Fruit fly (Drosophila melanogaster) whole organism, embryonic: Measurements from ENCODE around the gene Rpt6.

Experiments used
- Abd-B ChIP-seq: fragments of 200-800 bp; sonication (Bioruptor generic); optimal IDR thresholded peaks from 2 replicates; lab custom pipeline; 2018; ENCODE audit warnings: missing biosample characterization, mild to moderate bottlenecking, missing genetic modification characterization, moderate library complexity
- Antp ChIP-seq: fragments of 200-800 bp; sonication (Bioruptor generic); optimal IDR thresholded peaks from 3 replicates; lab custom pipeline; 2016; ENCODE audit warnings: missing biosample characterization, missing genetic modification characterization
- Bdp1 ChIP-seq: fragments of 200-800 bp; sonication (Bioruptor generic); optimal IDR thresholded peaks from 3 replicates; lab custom pipeline; 2016; ENCODE audit warnings: missing biosample characterization, missing genetic modification characterization
- Bgb ChIP-seq: fragments of 200-800 bp; sonication (Bioruptor generic); IDR thresholded peaks from 2 replicates; pipeline ENCODE4 v1.3.6; 2022; ENCODE audit warnings: missing biosample characterization, missing genetic modification characterization; ENCODE audit not compliant: partially characterized antibody
- CG10209 ChIP-seq: fragments of 200-800 bp; sonication (Bioruptor generic); optimal IDR thresholded peaks from 3 replicates; lab custom pipeline; 2017; ENCODE audit warnings: missing biosample characterization, mild to moderate bottlenecking, missing genetic modification characterization, missing genetic modification reagents
- CG10321 ChIP-seq: fragments of 200-800 bp; sonication (Bioruptor generic); IDR thresholded peaks from 2 replicates; pipeline ENCODE4 v1.3.6; 2022; ENCODE audit warnings: missing biosample characterization, missing genetic modification characterization
- CG10543 ChIP-seq: fragments of 200-800 bp; sonication (Bioruptor generic); optimal IDR thresholded peaks from 3 replicates; lab custom pipeline; 2017; ENCODE audit warnings: missing biosample characterization, mild to moderate bottlenecking, missing genetic modification characterization, moderate library complexity
- CG10565 ChIP-seq: fragments of 200-800 bp; sonication (Bioruptor generic); optimal IDR thresholded peaks from 3 replicates; lab custom pipeline; 2016; ENCODE audit warnings: missing biosample characterization, mild to moderate bottlenecking, missing genetic modification characterization
- CG12104 ChIP-seq: fragments of 200-800 bp; sonication (Bioruptor generic); optimal IDR thresholded peaks from 3 replicates; lab custom pipeline; 2016; ENCODE audit warnings: missing biosample characterization, missing genetic modification characterization
- CG13424 ChIP-seq: fragments of 200-800 bp; sonication (Bioruptor generic); optimal IDR thresholded peaks from 2 replicates; lab custom pipeline; 2019; ENCODE audit warnings: missing biosample characterization, mild to moderate bottlenecking, missing genetic modification characterization, moderate library complexity
- CG14441 ChIP-seq: fragments of 200-800 bp; sonication (Bioruptor generic); IDR thresholded peaks from 2 replicates; pipeline ENCODE4 v1.3.6; 2022; ENCODE audit warnings: missing biosample characterization, missing genetic modification characterization
- CG16779 ChIP-seq: fragments of 200-800 bp; sonication (Bioruptor generic); IDR thresholded peaks from 2 replicates; pipeline ENCODE4 v1.3.6; 2022; ENCODE audit warnings: missing biosample characterization, missing genetic modification characterization
- CG17359 ChIP-seq: fragments of 200-800 bp; sonication (Bioruptor generic); optimal IDR thresholded peaks from 3 replicates; lab custom pipeline; 2018; ENCODE audit warnings: missing biosample characterization, mild to moderate bottlenecking, missing genetic modification characterization, moderate library complexity
- CG17361 ChIP-seq: fragments of 200-800 bp; sonication (Bioruptor generic); IDR thresholded peaks from 3 replicates; pipeline ENCODE4 v1.3.6; 2022; ENCODE audit warnings: missing biosample characterization, missing genetic modification characterization
- CG18599 ChIP-seq: fragments of 200-800 bp; sonication (Bioruptor generic); optimal IDR thresholded peaks from 3 replicates; lab custom pipeline; 2017; ENCODE audit warnings: missing biosample characterization, missing genetic modification characterization, mild to moderate bottlenecking, moderate library complexity, missing genetic modification reagents
- CG2129 ChIP-seq: fragments of 200-800 bp; sonication (Bioruptor generic); IDR thresholded peaks from 2 replicates; pipeline ENCODE4 v1.3.6; 2022; ENCODE audit warnings: missing biosample characterization, missing genetic modification characterization; ENCODE audit not compliant: partially characterized antibody
- CG2199 ChIP-seq: fragments of 200-800 bp; sonication (Bioruptor generic); IDR thresholded peaks from 3 replicates; pipeline ENCODE4 v1.3.6; 2022; ENCODE audit warnings: missing biosample characterization, missing genetic modification characterization
- CG2889 ChIP-seq: fragments of 200-800 bp; sonication (Bioruptor generic); IDR thresholded peaks from 3 replicates; pipeline ENCODE4 v1.3.6; 2022; ENCODE audit warnings: missing biosample characterization, missing genetic modification characterization
- CG33213 ChIP-seq: fragments of 200-800 bp; sonication (Bioruptor generic); optimal IDR thresholded peaks from 3 replicates; lab custom pipeline; 2016; ENCODE audit warnings: missing biosample characterization, missing genetic modification characterization
- CG34422 ChIP-seq: fragments of 200-800 bp; sonication (Bioruptor generic); IDR thresholded peaks from 3 replicates; pipeline ENCODE4 v1.3.6; 2022; ENCODE audit warnings: missing biosample characterization, missing genetic modification characterization
- CG3726 ChIP-seq: fragments of 200-800 bp; sonication (Bioruptor generic); IDR thresholded peaks from 3 replicates; pipeline ENCODE4, ENCODE4 v1.3.6; 2022; ENCODE audit warnings: missing biosample characterization, missing genetic modification characterization
- CG4820 ChIP-seq: fragments of 200-800 bp; sonication (Bioruptor generic); optimal IDR thresholded peaks from 3 replicates; lab custom pipeline; 2016; ENCODE audit warnings: missing biosample characterization, missing genetic modification characterization
- CG6654 ChIP-seq: fragments of 200-800 bp; sonication (Bioruptor generic); optimal IDR thresholded peaks from 2 replicates; lab custom pipeline; 2017; ENCODE audit warnings: missing biosample characterization, mild to moderate bottlenecking, missing genetic modification characterization
- CG7372 ChIP-seq: fragments of 200-800 bp; sonication (Bioruptor generic); IDR thresholded peaks from 2 replicates; pipeline ENCODE4 v1.3.6; 2022; ENCODE audit warnings: missing biosample characterization, missing genetic modification characterization
- CG7786 ChIP-seq: fragments of 200-800 bp; sonication (Bioruptor generic); optimal IDR thresholded peaks from 2 replicates; lab custom pipeline; 2016; ENCODE audit warnings: missing biosample characterization, missing genetic modification characterization
- CG7839 ChIP-seq: fragments of 200-800 bp; sonication (Bioruptor generic); optimal IDR thresholded peaks from 3 replicates; lab custom pipeline; 2018; ENCODE audit warnings: missing biosample characterization, mild to moderate bottlenecking, missing genetic modification characterization, moderate library complexity
- CG9609 ChIP-seq: fragments of 200-800 bp; sonication (Bioruptor generic); optimal IDR thresholded peaks from 3 replicates; lab custom pipeline; 2016; ENCODE audit warnings: missing biosample characterization, missing genetic modification characterization
- CG9797 ChIP-seq: fragments of 200-800 bp; sonication (Bioruptor generic); optimal IDR thresholded peaks from 3 replicates; lab custom pipeline; 2018; ENCODE audit warnings: missing biosample characterization, mild to moderate bottlenecking, missing genetic modification characterization
- CHES-1-like ChIP-seq: fragments of 200-800 bp; sonication (Bioruptor generic); optimal IDR thresholded peaks from 2 replicates; lab custom pipeline; 2016; ENCODE audit warnings: missing biosample characterization, missing genetic modification characterization
- Dip3 ChIP-seq: fragments of 200-800 bp; sonication (Bioruptor generic); optimal IDR thresholded peaks from 3 replicates; lab custom pipeline; 2016; ENCODE audit warnings: missing biosample characterization, missing genetic modification characterization
- ERR ChIP-seq: fragments of 200-800 bp; sonication (Bioruptor generic); optimal IDR thresholded peaks from 2 replicates; lab custom pipeline; 2016; ENCODE audit warnings: missing biosample characterization, missing genetic modification characterization
- Ets65A ChIP-seq: fragments of 200-800 bp; sonication (Bioruptor generic); peaks from one replicate; lab custom pipeline; 2016; ENCODE audit warnings: missing biosample characterization, missing genetic modification characterization
- Jarid2 ChIP-seq: fragments of 200-800 bp; sonication (Bioruptor generic); optimal IDR thresholded peaks from 3 replicates; lab custom pipeline; 2017; ENCODE audit warnings: mild to moderate bottlenecking, missing biosample characterization, missing genetic modification reagents, missing genetic modification characterization
- Lpt ChIP-seq: fragments of >200 bp; optimal IDR thresholded peaks from 2 replicates; lab custom pipeline; 2018; ENCODE audit warnings: missing biosample characterization, missing genetic modification characterization
- Med ChIP-seq: fragments of 200-800 bp; sonication (Bioruptor generic); peaks from one replicate; lab custom pipeline; 2016; ENCODE audit warnings: missing biosample characterization, missing genetic modification characterization, mild to moderate bottlenecking, inconsistent platforms, moderate library complexity
- Nf-YB ChIP-seq: fragments of 200-800 bp; sonication (Bioruptor generic); optimal IDR thresholded peaks from 3 replicates; lab custom pipeline; 2019; ENCODE audit warnings: missing biosample characterization, mild to moderate bottlenecking, missing genetic modification characterization, moderate library complexity
- Poxn ChIP-seq: fragments of 200-800 bp; sonication (Bioruptor generic); IDR thresholded peaks from 2 replicates; pipeline ENCODE4 v1.3.6; 2022; ENCODE audit warnings: missing biosample characterization, missing genetic modification characterization
- Rx ChIP-seq: fragments of 200-800 bp; sonication (Bioruptor generic); IDR thresholded peaks from 2 replicates; pipeline ENCODE4 v1.3.6; 2022; ENCODE audit warnings: missing biosample characterization, missing genetic modification characterization
- Stat92E ChIP-seq, 3 experiments: fragments of >200 bp in 2 of 3; fragments of 200-800 bp in 1 of 3; sonication (Bioruptor generic) in 1 of 3; optimal IDR thresholded peaks; 2 replicates each; lab custom pipeline; 2017 to 2019; ENCODE audit warnings: missing biosample characterization in 3 of 3, missing genetic modification characterization in 3 of 3, mild to moderate bottlenecking in 1 of 3, moderate library complexity in 1 of 3
- ac ChIP-seq: fragments of 200-800 bp; sonication (Bioruptor generic); optimal IDR thresholded peaks from 3 replicates; lab custom pipeline; 2017; ENCODE audit warnings: missing biosample characterization, mild to moderate bottlenecking, missing genetic modification characterization
- aop ChIP-seq: fragments of 200-800 bp; sonication (Bioruptor generic); IDR thresholded peaks from 2 replicates; pipeline ENCODE4 v1.3.6; 2022; ENCODE audit warnings: missing biosample characterization, missing genetic modification characterization
- crp ChIP-seq, 2 experiments: fragments of 200-800 bp; sonication (Bioruptor generic); optimal IDR thresholded peaks; 2 replicates in 1 of 2; 3 replicates in 1 of 2; lab custom pipeline; 2017; ENCODE audit warnings: missing biosample characterization in 2 of 2, missing genetic modification characterization in 2 of 2, mild to moderate bottlenecking in 1 of 2, moderate library complexity in 1 of 2
- dimm ChIP-seq: fragments of 200-800 bp; sonication (Bioruptor generic); IDR thresholded peaks from 2 replicates; pipeline ENCODE4 v1.3.6; 2022; ENCODE audit warnings: missing biosample characterization, missing genetic modification characterization
- dm ChIP-seq: fragments of 200-800 bp; sonication (Bioruptor generic); optimal IDR thresholded peaks from 3 replicates; lab custom pipeline; 2016; ENCODE audit warnings: missing biosample characterization, missing genetic modification characterization
- dmrt99B ChIP-seq: fragments of 200-800 bp; sonication (Bioruptor generic); optimal IDR thresholded peaks from 2 replicates; lab custom pipeline; 2018; ENCODE audit warnings: missing biosample characterization, mild to moderate bottlenecking, missing genetic modification characterization, moderate library complexity
- gce ChIP-seq: fragments of 200-800 bp; sonication (Bioruptor generic); IDR thresholded peaks from 3 replicates; pipeline ENCODE4 v1.3.6; 2022; ENCODE audit warnings: missing biosample characterization, missing genetic modification characterization
- her ChIP-seq: fragments of 200-800 bp; sonication (Bioruptor generic); optimal IDR thresholded peaks from 2 replicates; lab custom pipeline; 2016; ENCODE audit warnings: missing biosample characterization, missing genetic modification characterization
- rib ChIP-seq: fragments of 200-800 bp; sonication (Bioruptor generic); IDR thresholded peaks from 2 replicates; pipeline ENCODE4 v1.3.6; 2022; ENCODE audit warnings: missing biosample characterization, missing genetic modification characterization
- sqz ChIP-seq: fragments of 200-800 bp; sonication (Bioruptor generic); optimal IDR thresholded peaks from 3 replicates; lab custom pipeline; 2018; ENCODE audit warnings: missing biosample characterization, mild to moderate bottlenecking, missing genetic modification characterization
- z ChIP-seq: fragments of 200-800 bp; sonication (Bioruptor generic); IDR thresholded peaks from 3 replicates; pipeline ENCODE4 v1.3.6; 2022; ENCODE audit warnings: missing biosample characterization, missing genetic modification characterization

The Rpt6 gene

dm6 chrX:21345036-21345500 lies 29.2 kb downstream of the Rpt6 start, which contains the start of gene dod (continued):
- TF ChIP-seq rib (GFP tag; lab: Robert Waterston, UW) (peak; percentile 59; the same call in 1 of the 2 replicates), CG18599 (GFP tag; lab: Kevin White, UChicago) (peak; percentile 55), CG33213 (peak; percentile 73), Bgb (GFP tag; lab: Robert Waterston, UW) (peak; percentile 91), CG7372 (no peak), ERR (GFP tag; lab: Kevin White, UChicago) (peak; percentile 5), Antp (GFP tag; lab: Kevin White, UChicago) (peak; percentile 54), Abd-B (GFP tag; lab: Kevin White, UChicago) (no peak), dimm (GFP tag; lab: Robert Waterston, UW) (no peak), crp (GFP tag; optimal IDR thresholded peaks at IDR 0.05; lab: Kevin White, UChicago) (peak in 1 of 2 experiments; percentile 26), CG10321 (GFP tag; lab: Robert Waterston, UW) (peak; percentile 30; the same call in 1 of the 2 replicates), z (no peak), CG7839 (tag; lab: Kevin White, UChicago) (no peak), CG10565 (GFP tag; lab: Kevin White, UChicago) (no peak), CG14441 (GFP tag; lab: Robert Waterston, UW) (peak; percentile 37; the same call in 1 of the 2 replicates), gce (peak; percentile 26; the same call in 1 of the 3 replicates), CG34422 (GFP tag; lab: Robert Waterston, UW) (peak; percentile 70), CG10543 (no peak), Med (peak; percentile 88), dmrt99B (no peak), sqz (GFP tag; lab: Kevin White, UChicago) (no peak), CG10209 (GFP tag; lab: Kevin White, UChicago) (peak; percentile 21), Nf-YB (GFP tag; lab: Kevin White, UChicago) (peak; percentile 37), CG2129 (GFP tag; lab: Robert Waterston, UW) (peak; percentile 53; the same call in 1 of the 2 replicates), Stat92E (GFP tag; optimal IDR thresholded peaks at IDR 0.05; lab: Kevin White, UChicago) (peak in 1 of 3 experiments; percentile 13), CG2889 (GFP tag; lab: Robert Waterston, UW) (0 out of 3 replicates have a peak, but pooled peaks have one; percentile 9), Lpt (no peak), CG13424 (tag; lab: Kevin White, UChicago) (peak; percentile 43), CG2199 (GFP tag; lab: Robert Waterston, UW) (peak; percentile 45; the same call in 1 of the 3 replicates), her (GFP tag; lab: Kevin White, UChicago) (peak; percentile 43), aop (GFP tag; lab: Robert Waterston, UW) (peak; percentile 40; the same call in 1 of the 2 replicates), Bdp1 (GFP tag; lab: Kevin White, UChicago) (peak; percentile 44), CG9797 (GFP tag; lab: Kevin White, UChicago) (peak; percentile 91), dm (GFP tag; lab: Kevin White, UChicago) (peak; percentile 80), Ets65A (GFP tag; lab: Kevin White, UChicago) (peak; percentile 90), Poxn (GFP tag; lab: Robert Waterston, UW) (no peak), CHES-1-like (GFP tag; lab: Kevin White, UChicago) (peak; percentile 69), CG6654 (GFP tag; lab: Kevin White, UChicago) (no peak), CG7786 (GFP tag; lab: Kevin White, UChicago) (peak; percentile 50), ac (no peak), Rx (no peak), Dip3 (peak; percentile 32), CG12104 (no peak), CG4820 (no peak), CG9609 (peak; percentile 35), CG16779 (GFP tag; lab: Robert Waterston, UW) (no peak), CG17359 (tag; lab: Kevin White, UChicago) (peak; percentile 51), CG3726 (GFP tag; lab: Robert Waterston, UW) (no peak), CG17361 (peak; percentile 38; the same call in 2 of the 3 replicates), Jarid2 (GFP tag; lab: Kevin White, UChicago) (no peak)
